Fruit fly (Drosophila melanogaster): ENCODE results near the gene CG11327.

Gene CG11327

dm6 chr2L:6693794-6694254, 7.3 kb upstream of the CG11327 start (continued):
- TF ChIP-seq CG11762 (GFP tag; optimal IDR thresholded peaks at IDR 0.05; ENCODE audit: insufficient read depth) (peak; percentile 34), CG3032 (tag; optimal IDR thresholded peaks at IDR 0.05) (peak; percentile 77), pdm3 (GFP tag; optimal IDR thresholded peaks at IDR 0.05) (peak; percentile 58), Blimp-1 (GFP tag; optimal IDR thresholded peaks at IDR 0.05) (no peak), Sox14 (GFP tag; optimal IDR thresholded peaks at IDR 0.05) (peak; percentile 26), Sox15 (GFP tag; optimal IDR thresholded peaks at IDR 0.05) (peak; percentile 11), cyc (GFP tag; optimal IDR thresholded peaks at IDR 0.05) (peak; percentile 18), Hr39 (GFP tag; optimal IDR thresholded peaks at IDR 0.05) (peak; percentile 6), CG10631 (GFP tag; optimal IDR thresholded peaks at IDR 0.05) (peak; percentile 61), eg (GFP tag; IDR thresholded peaks at IDR 0.05) (peak; percentile 42; the same call in 1 of the 3 replicates), lz (GFP tag; optimal IDR thresholded peaks at IDR 0.05) (peak; percentile 49), svp (GFP tag) (peak; percentile 81), Met (GFP tag; optimal IDR thresholded peaks at IDR 0.05) (peak; percentile 65), spab (GFP tag; optimal IDR thresholded peaks at IDR 0.05) (peak; percentile 64), CG4318 (GFP tag; optimal IDR thresholded peaks at IDR 0.05) (peak; percentile 65), dac (GFP tag; optimal IDR thresholded peaks at IDR 0.05) (peak; percentile 56), net (GFP tag; optimal IDR thresholded peaks at IDR 0.05) (peak; percentile 68), CG9139 (GFP tag; optimal IDR thresholded peaks at IDR 0.05) (peak; percentile 62), esn (GFP tag; optimal IDR thresholded peaks at IDR 0.05) (peak; percentile 64), achi (GFP tag; optimal IDR thresholded peaks at IDR 0.05) (peak; percentile 59), CG34406 (GFP tag; optimal IDR thresholded peaks at IDR 0.05) (peak; percentile 44), Sox102F (GFP tag; optimal IDR thresholded peaks at IDR 0.05) (peak; percentile 36), Eip78C (GFP tag) (peak; percentile 95), CG32006 (GFP tag; optimal IDR thresholded peaks at IDR 0.05) (peak; percentile 89), CG8119 (GFP tag; IDR thresholded peaks at IDR 0.05) (peak; percentile 74), fd85E (GFP tag; optimal IDR thresholded peaks at IDR 0.05) (no peak), CG15336 (GFP tag; IDR thresholded peaks at IDR 0.05) (peak; percentile 80), CG6276 (GFP tag; optimal IDR thresholded peaks at IDR 0.05) (peak; percentile 82), CG6163 (GFP tag; IDR thresholded peaks at IDR 0.05) (no peak), fd59A (GFP tag; optimal IDR thresholded peaks at IDR 0.05) (peak; percentile 54), CG8632 (GFP tag; optimal IDR thresholded peaks at IDR 0.05) (peak; percentile 50), CG11294 (GFP tag; IDR thresholded peaks at IDR 0.05) (no peak), Eip93F (GFP tag; optimal IDR thresholded peaks at IDR 0.05) (no peak), CG6808 (GFP tag; optimal IDR thresholded peaks at IDR 0.05) (peak; percentile 81), Hr4 (GFP tag; optimal IDR thresholded peaks at IDR 0.05) (peak; percentile 72), dsx (GFP tag; optimal IDR thresholded peaks at IDR 0.05; ENCODE audit: poor library complexity, severe bottlenecking) (peak; percentile 72), OdsH (GFP tag; optimal IDR thresholded peaks at IDR 0.05) (peak; percentile 60), Eip75B (GFP tag; optimal IDR thresholded peaks at IDR 0.05) (peak; percentile 68), CG1621 (tag; optimal IDR thresholded peaks at IDR 0.05) (no peak)

DNA sequence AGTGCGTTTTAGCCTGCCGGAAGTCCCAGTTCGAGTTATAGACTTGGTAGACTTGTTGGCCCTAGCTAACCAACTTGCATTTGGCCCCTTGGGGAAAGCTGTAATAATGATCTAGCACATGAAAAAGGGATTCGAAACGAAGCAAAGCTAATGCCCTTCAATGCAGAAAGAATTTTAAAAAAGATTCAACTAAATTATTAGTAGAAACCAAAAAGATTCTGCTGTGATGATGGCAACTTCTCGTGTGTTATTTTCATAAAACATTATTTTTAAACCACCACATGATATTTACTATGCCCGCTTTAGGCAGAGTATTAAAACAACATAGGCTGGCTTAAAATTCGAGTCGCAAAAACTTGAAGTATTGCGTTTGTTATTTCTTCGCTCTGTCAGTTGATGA, 5.5 kb upstream of the CG11327 start:
- TF ChIP-seq pdm3 (GFP tag; optimal IDR thresholded peaks at IDR 0.05) (peak; percentile 27), CG3919 (GFP tag; optimal IDR thresholded peaks at IDR 0.05) (peak; percentile 14), CG32006 (GFP tag; optimal IDR thresholded peaks at IDR 0.05) (peak; percentile 42), CG8119 (GFP tag; IDR thresholded peaks at IDR 0.05) (peak; percentile 48; the same call in 1 of the 3 replicates), CG1621 (tag; optimal IDR thresholded peaks at IDR 0.05) (no peak), Hr39 (GFP tag; optimal IDR thresholded peaks at IDR 0.05) (peak; percentile 15), Smox (GFP tag; optimal IDR thresholded peaks at IDR 0.05) (peak; percentile 1), achi (GFP tag; optimal IDR thresholded peaks at IDR 0.05) (no peak), Eip75B (GFP tag; optimal IDR thresholded peaks at IDR 0.05) (peak; percentile 9), CG10669 (GFP tag; optimal IDR thresholded peaks at IDR 0.05) (peak; percentile 14), CG10631 (GFP tag; optimal IDR thresholded peaks at IDR 0.05) (peak; percentile 36), esn (GFP tag; optimal IDR thresholded peaks at IDR 0.05) (no peak), Ets96B (tag; optimal IDR thresholded peaks at IDR 0.05) (peak; percentile 8), OdsH (GFP tag; optimal IDR thresholded peaks at IDR 0.05) (peak; percentile 22), acj6 (GFP tag; optimal IDR thresholded peaks at IDR 0.05) (peak; percentile 20), Hr4 (GFP tag; optimal IDR thresholded peaks at IDR 0.05) (peak; percentile 45), CG15336 (GFP tag; IDR thresholded peaks at IDR 0.05) (peak; percentile 39; the same call in 1 of the 2 replicates), fd85E (GFP tag; optimal IDR thresholded peaks at IDR 0.05) (no peak), CG6163 (GFP tag; IDR thresholded peaks at IDR 0.05) (peak; percentile 52; the same call in 2 of the 3 replicates), Eip78C (GFP tag) (peak; percentile 31), topi (GFP tag; optimal IDR thresholded peaks at IDR 0.05) (no peak), lz (GFP tag; optimal IDR thresholded peaks at IDR 0.05) (no peak)
